Fruit fly (Drosophila melanogaster) whole organism, embryonic: ENCODE measurements around the gene jb.
A peak's percentile ranks its signal among the peaks of the same experiment; 100 is the strongest.

Experiments used
- Adf1 ChIP-seq: fragments of 200-800 bp; sonication (Bioruptor generic); IDR thresholded peaks from 2 replicates; pipeline ENCODE4 v1.3.6; 2022; ENCODE audit warnings: missing biosample characterization, missing genetic modification characterization
- Atf-2 ChIP-seq: fragments of 200-800 bp; sonication (Bioruptor generic); optimal IDR thresholded peaks from 2 replicates; lab custom pipeline; 2016; ENCODE audit warnings: missing biosample characterization, missing genetic modification characterization
- CG10654 ChIP-seq: fragments of 200-800 bp; sonication (Bioruptor generic); optimal IDR thresholded peaks from 2 replicates; lab custom pipeline; 2016; ENCODE audit warnings: missing biosample characterization, missing genetic modification characterization
- CG11696 ChIP-seq: fragments of 200-800 bp; sonication (Bioruptor generic); IDR thresholded peaks from 2 replicates; pipeline ENCODE4 v1.3.6; 2022; ENCODE audit warnings: missing biosample characterization, missing genetic modification characterization
- CG12104 ChIP-seq: fragments of 200-800 bp; sonication (Bioruptor generic); optimal IDR thresholded peaks from 3 replicates; lab custom pipeline; 2016; ENCODE audit warnings: missing biosample characterization, missing genetic modification characterization
- CG12942 ChIP-seq: fragments of 200-800 bp; sonication (Bioruptor generic); optimal IDR thresholded peaks from 3 replicates; lab custom pipeline; 2016; ENCODE audit warnings: missing biosample characterization, missing genetic modification characterization
- CG14050 ChIP-seq: fragments of 200-800 bp; sonication (Bioruptor generic); IDR thresholded peaks from 3 replicates; pipeline ENCODE4 v1.3.6; 2022; ENCODE audit warnings: missing biosample characterization, missing genetic modification characterization
- CG18599 ChIP-seq: fragments of 200-800 bp; sonication (Bioruptor generic); optimal IDR thresholded peaks from 3 replicates; lab custom pipeline; 2017; ENCODE audit warnings: missing biosample characterization, missing genetic modification characterization, mild to moderate bottlenecking, moderate library complexity, missing genetic modification reagents
- CG18619 ChIP-seq: fragments of 200-800 bp; sonication (Bioruptor generic); optimal IDR thresholded peaks from 3 replicates; lab custom pipeline; 2017; ENCODE audit warnings: missing biosample characterization, mild to moderate bottlenecking, missing genetic modification characterization
- CG3065 ChIP-seq: fragments of 200-800 bp; sonication (Bioruptor generic); optimal IDR thresholded peaks from 2 replicates; lab custom pipeline; 2016; ENCODE audit warnings: missing biosample characterization, missing genetic modification characterization
- CG3281 ChIP-seq: fragments of 200-800 bp; sonication (Bioruptor generic); optimal IDR thresholded peaks from 3 replicates; lab custom pipeline; 2017; ENCODE audit warnings: missing biosample characterization, mild to moderate bottlenecking, missing genetic modification characterization
- CG33213 ChIP-seq: fragments of 200-800 bp; sonication (Bioruptor generic); optimal IDR thresholded peaks from 3 replicates; lab custom pipeline; 2016; ENCODE audit warnings: missing biosample characterization, missing genetic modification characterization
- CG4404 ChIP-seq: fragments of 200-800 bp; sonication (Bioruptor generic); IDR thresholded peaks from 2 replicates; pipeline ENCODE4 v1.3.6; 2022; ENCODE audit warnings: missing biosample characterization, missing genetic modification characterization
- CG4730 ChIP-seq: fragments of 200-800 bp; sonication (Bioruptor generic); IDR thresholded peaks from 2 replicates; pipeline ENCODE4 v1.3.6; 2022; ENCODE audit warnings: missing biosample characterization, missing genetic modification characterization
- CG7372 ChIP-seq: fragments of 200-800 bp; sonication (Bioruptor generic); IDR thresholded peaks from 2 replicates; pipeline ENCODE4 v1.3.6; 2022; ENCODE audit warnings: missing biosample characterization, missing genetic modification characterization
- CG8281 ChIP-seq: fragments of 200-800 bp; sonication (Bioruptor generic); optimal IDR thresholded peaks from 2 replicates; lab custom pipeline; 2018; ENCODE audit warnings: missing biosample characterization, mild to moderate bottlenecking, missing genetic modification characterization, moderate library complexity
- CG9932 ChIP-seq: fragments of 200-800 bp; sonication (Bioruptor generic); IDR thresholded peaks from 2 replicates; pipeline ENCODE4 v1.3.6; 2022; ENCODE audit warnings: missing biosample characterization, missing genetic modification characterization
- CoRest ChIP-seq: fragments of 200-800 bp; sonication (Bioruptor generic); optimal IDR thresholded peaks from 3 replicates; lab custom pipeline; 2018; ENCODE audit warnings: missing biosample characterization, mild to moderate bottlenecking, missing genetic modification characterization, moderate library complexity
- Eip74EF ChIP-seq, 2 experiments: fragments of 200-800 bp in 1 of 2; fragments of >200 bp in 1 of 2; sonication (Bioruptor generic) in 1 of 2; optimal IDR thresholded peaks; 2 replicates each; lab custom pipeline; 2017 to 2019; ENCODE audit warnings: missing biosample characterization in 2 of 2, missing genetic modification characterization in 2 of 2, mild to moderate bottlenecking in 1 of 2, moderate library complexity in 1 of 2
- Gug ChIP-seq: fragments of 200-800 bp; sonication (Bioruptor generic); IDR thresholded peaks from 4 replicates; pipeline ENCODE4 v1.3.6; 2022; ENCODE audit warnings: missing biosample characterization, missing genetic modification characterization
- Lpt ChIP-seq: fragments of >200 bp; optimal IDR thresholded peaks from 2 replicates; lab custom pipeline; 2018; ENCODE audit warnings: missing biosample characterization, missing genetic modification characterization
- MTF-1 ChIP-seq: fragments of 200-800 bp; sonication (Bioruptor generic); optimal IDR thresholded peaks from 2 replicates; lab custom pipeline; 2018; ENCODE audit warnings: missing biosample characterization, mild to moderate bottlenecking, missing genetic modification characterization, borderline replicate concordance
- Meics ChIP-seq: fragments of 200-800 bp; sonication (Bioruptor generic); optimal IDR thresholded peaks from 2 replicates; lab custom pipeline; 2017; ENCODE audit warnings: missing biosample characterization, mild to moderate bottlenecking, missing genetic modification characterization
- Mes4 ChIP-seq: fragments of 200-800 bp; sonication (Bioruptor generic); optimal IDR thresholded peaks from 2 replicates; lab custom pipeline; 2016; ENCODE audit warnings: missing biosample characterization, missing genetic modification characterization
- Neu2 ChIP-seq: fragments of 200-800 bp; sonication (Bioruptor generic); optimal IDR thresholded peaks from 3 replicates; lab custom pipeline; 2016; ENCODE audit warnings: missing biosample characterization, missing genetic modification characterization, borderline replicate concordance
- Nf-YA ChIP-seq: fragments of 200-800 bp; sonication (Bioruptor generic); IDR thresholded peaks from 2 replicates; pipeline ENCODE4 v1.3.6; 2022; ENCODE audit warnings: missing biosample characterization, missing genetic modification characterization
- NfI ChIP-seq: fragments of 200-800 bp; sonication (Bioruptor generic); optimal IDR thresholded peaks from 3 replicates; lab custom pipeline; 2018; ENCODE audit warnings: missing biosample characterization, mild to moderate bottlenecking, missing genetic modification characterization, moderate library complexity
- Ptx1 ChIP-seq: fragments of 200-800 bp; sonication (Bioruptor generic); IDR thresholded peaks from 2 replicates; pipeline ENCODE4 v1.3.6; 2022; ENCODE audit warnings: missing biosample characterization, missing genetic modification characterization
- Side ChIP-seq: fragments of 200-800 bp; sonication (Bioruptor generic); optimal IDR thresholded peaks from 2 replicates; lab custom pipeline; 2016; ENCODE audit warnings: missing biosample characterization, missing genetic modification characterization
- Sin3A ChIP-seq: fragments of >200 bp; optimal IDR thresholded peaks from 2 replicates; lab custom pipeline; 2018
- Sry-δ ChIP-seq: fragments of 200-800 bp; sonication (Bioruptor generic); optimal IDR thresholded peaks from 2 replicates; lab custom pipeline; 2016; ENCODE audit warnings: missing biosample characterization, missing genetic modification characterization
- cad ChIP-seq: fragments of >200 bp; optimal IDR thresholded peaks from 2 replicates; lab custom pipeline; 2017; ENCODE audit warnings: missing biosample characterization, missing genetic modification characterization
- cas ChIP-seq: fragments of 200-800 bp; sonication (Bioruptor generic); IDR thresholded peaks from 2 replicates; pipeline ENCODE4 v1.3.6; 2022; ENCODE audit warnings: missing biosample characterization, missing genetic modification characterization
- cato ChIP-seq: fragments of 200-800 bp; sonication (Bioruptor generic); optimal IDR thresholded peaks from 2 replicates; lab custom pipeline; 2016; ENCODE audit warnings: missing biosample characterization, missing genetic modification characterization, borderline replicate concordance
- caup ChIP-seq: fragments of 200-800 bp; sonication (Bioruptor generic); optimal IDR thresholded peaks from 3 replicates; lab custom pipeline; 2017; ENCODE audit warnings: missing biosample characterization, mild to moderate bottlenecking, missing genetic modification characterization, moderate library complexity; ENCODE audit not compliant: severe bottlenecking
- croc ChIP-seq: fragments of 200-800 bp; sonication (Bioruptor generic); conservative IDR thresholded peaks from 3 replicates; pipeline ENCODE4 v1.3.6; 2022; ENCODE audit warnings: missing biosample characterization, missing genetic modification characterization
- crol ChIP-seq: fragments of 200-800 bp; sonication (Bioruptor generic); IDR thresholded peaks from 2 replicates; pipeline ENCODE4 v1.3.6; 2022; ENCODE audit warnings: missing biosample characterization, missing genetic modification characterization
- disco-r ChIP-seq: fragments of 200-800 bp; sonication (Bioruptor generic); optimal IDR thresholded peaks from 2 replicates; lab custom pipeline; 2016; ENCODE audit warnings: missing biosample characterization, missing genetic modification characterization
- dmrt11E ChIP-seq: fragments of 200-800 bp; sonication (Bioruptor generic); optimal IDR thresholded peaks from 3 replicates; lab custom pipeline; 2018; ENCODE audit warnings: missing biosample characterization, mild to moderate bottlenecking, missing genetic modification characterization, moderate library complexity
- dpn ChIP-seq, 2 experiments: fragments of 200-800 bp; sonication (Bioruptor generic); optimal IDR thresholded peaks; 3 replicates each; lab custom pipeline; 2016; ENCODE audit warnings: missing biosample characterization in 2 of 2, missing genetic modification characterization in 2 of 2
- gsb ChIP-seq: fragments of 200-800 bp; sonication (Bioruptor generic); IDR thresholded peaks from 2 replicates; pipeline ENCODE4 v1.3.6; 2022; ENCODE audit warnings: missing biosample characterization, missing genetic modification characterization
- her ChIP-seq: fragments of 200-800 bp; sonication (Bioruptor generic); optimal IDR thresholded peaks from 2 replicates; lab custom pipeline; 2016; ENCODE audit warnings: missing biosample characterization, missing genetic modification characterization
- kni ChIP-seq: fragments of 200-800 bp; sonication (Bioruptor generic); optimal IDR thresholded peaks from 3 replicates; lab custom pipeline; 2017; ENCODE audit warnings: mild to moderate bottlenecking, missing biosample characterization, missing genetic modification reagents, missing genetic modification characterization
- nom ChIP-seq: fragments of 200-800 bp; sonication (Bioruptor generic); optimal IDR thresholded peaks from 2 replicates; lab custom pipeline; 2017; ENCODE audit warnings: missing biosample characterization, missing genetic modification characterization, mild to moderate bottlenecking, moderate library complexity, missing genetic modification reagents
- rib ChIP-seq: fragments of 200-800 bp; sonication (Bioruptor generic); IDR thresholded peaks from 2 replicates; pipeline ENCODE4 v1.3.6; 2022; ENCODE audit warnings: missing biosample characterization, missing genetic modification characterization
- row ChIP-seq: fragments of 200-800 bp; sonication (Bioruptor generic); IDR thresholded peaks from 3 replicates; pipeline ENCODE4 v1.3.6; 2022; ENCODE audit warnings: missing biosample characterization, missing genetic modification characterization
- sens ChIP-seq: fragments of 200-800 bp; sonication (Bioruptor generic); peaks from one replicate; lab custom pipeline; 2016; ENCODE audit warnings: missing biosample characterization, missing genetic modification characterization
- seq ChIP-seq: fragments of 200-800 bp; sonication (Bioruptor generic); IDR thresholded peaks from 2 replicates; pipeline ENCODE4 v1.3.6; 2022; ENCODE audit warnings: missing biosample characterization, missing genetic modification characterization
- tna ChIP-seq: fragments of 200-800 bp; sonication (Bioruptor generic); IDR thresholded peaks from 2 replicates; pipeline ENCODE4 v1.3.6; 2022; ENCODE audit warnings: missing biosample characterization, missing genetic modification characterization; ENCODE audit not compliant: partially characterized antibody

The jb gene

DNA sequence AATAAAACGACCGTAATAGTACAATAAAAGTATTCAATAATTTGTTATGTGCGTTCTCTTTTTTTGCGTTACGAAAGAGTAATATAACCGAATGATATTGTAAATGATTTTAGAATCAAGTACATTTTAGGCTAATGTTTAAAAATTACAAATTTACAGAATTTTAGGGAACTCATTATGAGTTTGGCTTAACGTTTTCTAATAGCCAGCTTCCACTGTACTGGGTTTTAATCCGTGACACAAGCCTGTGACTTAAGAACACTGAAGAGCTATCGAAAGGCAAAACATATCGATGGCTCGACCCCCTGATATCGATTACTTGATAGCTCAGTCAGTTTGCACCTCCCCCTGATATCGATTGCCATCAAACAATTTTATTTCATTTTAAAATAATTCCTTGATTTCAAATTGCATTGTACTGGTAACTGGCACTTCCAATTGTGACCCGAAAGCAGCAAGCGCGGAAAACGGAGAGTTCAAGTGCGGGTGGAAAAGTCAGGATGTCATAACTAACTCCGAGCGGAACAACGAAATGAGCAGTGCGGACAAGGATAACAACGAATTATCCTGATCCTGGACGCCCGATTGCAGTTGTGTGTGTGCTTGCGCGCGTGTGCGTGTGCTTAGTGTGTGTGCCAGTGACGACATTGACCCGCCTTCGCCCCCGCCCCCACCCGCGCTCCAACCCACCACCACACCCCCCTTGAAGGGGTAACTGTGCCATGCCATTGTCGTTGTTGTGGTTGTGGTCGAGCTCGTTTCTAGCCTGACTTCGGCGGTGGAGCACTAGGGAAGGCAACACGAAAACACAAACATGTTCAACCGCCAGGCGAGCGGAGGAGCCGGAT is 3.7 kb upstream of the jb start, which contains the start of gene HERC2 (continued):
- no peak for TF ChIP-seq Nf-YA (GFP tag; lab: Robert Waterston, UW)
- no peak for TF ChIP-seq CG33213 (GFP tag; lab: Kevin White, UChicago)
- TF ChIP-seq croc (GFP tag; lab: Robert Waterston, UW): no peak
- 0 out of 2 replicates have a peak, but pooled peaks have one; percentile 9 for TF ChIP-seq Adf1 (GFP tag; lab: Robert Waterston, UW)
- no peak for TF ChIP-seq MTF-1 (GFP tag; lab: Kevin White, UChicago)
- peak; percentile 74; the same call in 2 of the 4 replicates for TF ChIP-seq Gug (GFP tag; lab: Robert Waterston, UW)
- TF ChIP-seq nom: no peak
- no peak for TF ChIP-seq CG3281 (GFP tag; lab: Kevin White, UChicago)
- TF ChIP-seq rib (GFP tag; lab: Robert Waterston, UW): no peak
- TF ChIP-seq Mes4 (GFP tag; lab: Kevin White, UChicago): peak; percentile 8
- TF ChIP-seq CG12942: peak; percentile 34
- no peak for TF ChIP-seq CG18599 (GFP tag; lab: Kevin White, UChicago)
- TF ChIP-seq Meics: peak; percentile 7
- peak; percentile 90 for TF ChIP-seq sens
- no peak for TF ChIP-seq CG3065 (GFP tag; lab: Kevin White, UChicago)
- TF ChIP-seq CG18619: no peak
- TF ChIP-seq cad (GFP tag; lab: Kevin White, UChicago): no peak
- TF ChIP-seq CG8281 (tag; lab: Kevin White, UChicago): no peak
- TF ChIP-seq crol: peak; percentile 92
- peak; percentile 80 for TF ChIP-seq Sry-δ (GFP tag; lab: Kevin White, UChicago)
- no peak for TF ChIP-seq cato (GFP tag; lab: Kevin White, UChicago)
- TF ChIP-seq Atf-2 (GFP tag; lab: Kevin White, UChicago): peak; percentile 57
- TF ChIP-seq her (GFP tag; lab: Kevin White, UChicago): peak; percentile 32
- peak; percentile 79 for TF ChIP-seq CG9932 (GFP tag; lab: Robert Waterston, UW)
- no peak for TF ChIP-seq Neu2 (GFP tag; lab: Kevin White, UChicago)
- peak; percentile 39 for TF ChIP-seq CoRest (tag; lab: Kevin White, UChicago)
- no peak for TF ChIP-seq gsb (GFP tag; lab: Robert Waterston, UW)
- TF ChIP-seq NfI (GFP tag; lab: Kevin White, UChicago): peak; percentile 22
- TF ChIP-seq CG12104: no peak
- TF ChIP-seq CG4730 (GFP tag; lab: Robert Waterston, UW): 0 out of 2 replicates have a peak, but pooled peaks have one; percentile 33
- peak; percentile 5 for TF ChIP-seq Sin3A (lab: Kevin White, UChicago)
- peak; percentile 32 for TF ChIP-seq disco-r (GFP tag; lab: Kevin White, UChicago)
- no peak for TF ChIP-seq kni (GFP tag; lab: Kevin White, UChicago)
- TF ChIP-seq dmrt11E (tag; lab: Kevin White, UChicago): peak; percentile 6
- TF ChIP-seq CG4404 (GFP tag; lab: Robert Waterston, UW): peak; percentile 45
- TF ChIP-seq caup (GFP tag; lab: Kevin White, UChicago): no peak
- TF ChIP-seq tna (GFP tag; lab: Robert Waterston, UW): peak; percentile 90
- TF ChIP-seq cas: peak; percentile 39; the same call in 1 of the 2 replicates
- no peak for TF ChIP-seq Eip74EF (GFP tag; optimal IDR thresholded peaks at IDR 0.05; lab: Kevin White, UChicago)
- TF ChIP-seq Side: peak; percentile 44
- TF ChIP-seq dpn (GFP tag; optimal IDR thresholded peaks at IDR 0.05; lab: Kevin White, UChicago): peak; percentile 42 to 71
- TF ChIP-seq Lpt (GFP tag; lab: Kevin White, UChicago): no peak
- TF ChIP-seq CG14050 (GFP tag; lab: Robert Waterston, UW): no peak
- TF ChIP-seq Ptx1 (GFP tag; lab: Robert Waterston, UW): peak; percentile 73
- 0 out of 2 replicates have a peak, but pooled peaks have one; percentile 12 for TF ChIP-seq CG11696 (GFP tag; lab: Robert Waterston, UW)
- TF ChIP-seq seq (GFP tag; lab: Robert Waterston, UW): no peak
- peak; percentile 67; the same call in 1 of the 2 replicates for TF ChIP-seq CG7372 (GFP tag; lab: Robert Waterston, UW)
- TF ChIP-seq row: peak; percentile 72
- peak; percentile 11 for TF ChIP-seq CG10654
